Fruit fly (Drosophila melanogaster): ENCODE measurements around the gene CG12213.

DNA sequence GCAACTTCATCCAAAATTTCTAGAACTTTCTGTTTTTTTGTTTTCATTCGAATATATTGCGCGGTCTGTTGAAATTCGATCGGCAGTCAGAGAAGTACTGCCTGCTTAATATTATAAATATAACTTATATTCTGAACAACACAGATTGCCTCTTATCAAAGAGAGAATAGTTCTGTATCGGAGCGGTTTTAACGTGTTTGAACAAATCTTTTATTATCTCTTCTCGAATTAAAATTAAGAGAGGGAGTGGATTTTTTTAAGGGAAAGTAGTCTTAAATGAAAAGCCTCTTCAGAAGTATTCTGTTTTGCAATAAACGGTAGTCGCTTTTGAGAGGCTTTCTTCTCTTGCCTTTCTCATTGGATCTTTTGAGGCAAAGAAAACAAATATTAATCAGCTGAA, 15.1 kb upstream of the CG12213 start:
- TF ChIP-seq CG8478 (optimal IDR thresholded peaks at IDR 0.05) (no peak), CTCF (optimal IDR thresholded peaks at IDR 0.05) (no peak)

Measured in S2 (cell line).